Worm (Caenorhabditis elegans): ENCODE measurements around the gene bath-39.
A peak's percentile ranks its signal among the peaks of the same experiment; 100 is the strongest.

bath-39 gene

ce11 chrV:13437473-13438074 is 21.7 kb upstream of the bath-39 start, which contains the start of gene mes-4:
Gene mes-4, minus strand, starts transcription at chrV:13437545.
- TF ChIP-seq zag-1 (tag; optimal IDR thresholded peaks at IDR 0.05) (no peak), egl-27 (tag; optimal IDR thresholded peaks at IDR 0.05) (no peak), hmg-1.1 (GFP tag; IDR thresholded peaks at IDR 0.05) (no peak), F37D6.2 (tag; optimal IDR thresholded peaks at IDR 0.05) (no peak), zfp-2 (tag; optimal IDR thresholded peaks at IDR 0.05) (no peak), jun-1 (tag; optimal IDR thresholded peaks at IDR 0.05) (no peak), dpl-1 (GFP tag; optimal IDR thresholded peaks at IDR 0.05) (peak; percentile 53), ceh-20 (GFP tag; IDR thresholded peaks at IDR 0.05) (no peak), nhr-76 (tag; optimal IDR thresholded peaks at IDR 0.05) (no peak), lsy-2 (tag; optimal IDR thresholded peaks at IDR 0.05) (no peak), T20F7.1 (GFP tag; optimal IDR thresholded peaks at IDR 0.05) (peak; percentile 87), nhr-41 (GFP tag; IDR thresholded peaks at IDR 0.05) (no peak), nhr-6 (tag; optimal IDR thresholded peaks at IDR 0.05) (no peak), ceh-82 (tag; optimal IDR thresholded peaks at IDR 0.05) (no peak), spr-3 (GFP tag; optimal IDR thresholded peaks at IDR 0.05) (no peak), unc-62 (GFP tag; optimal IDR thresholded peaks at IDR 0.05 in 1 of 2) (peak in 1 of 2 experiments; percentile 78), unc-62 (tag; optimal IDR thresholded peaks at IDR 0.05) (no peak), mes-2 (tag; optimal IDR thresholded peaks at IDR 0.05; ENCODE audit: poor library complexity, severe bottlenecking) (no peak), ceh-62 (tag; optimal IDR thresholded peaks at IDR 0.05) (no peak), unc-39 (tag; optimal IDR thresholded peaks at IDR 0.05) (no peak), nhr-77 (tag; optimal IDR thresholded peaks at IDR 0.05) (no peak), sdz-12 (GFP tag; optimal IDR thresholded peaks at IDR 0.05) (no peak), daf-16 (GFP tag; optimal IDR thresholded peaks at IDR 0.05) (no peak), daf-16 (tag; optimal IDR thresholded peaks at IDR 0.05) (no peak)

- TF ChIP-seq lin-38 (GFP tag; IDR thresholded peaks at IDR 0.05), result peak; percentile 34; the same call in 1 of the 2 replicates
Observed at ce11 chrV:13440290-13440689, 19.0 kb upstream of the bath-39 start.

- TF ChIP-seq F49E8.2 (tag; optimal IDR thresholded peaks at IDR 0.05; ENCODE audit: borderline replicate concordance) (no peak), ceh-44 (GFP tag; IDR thresholded peaks at IDR 0.05) (no peak), nhr-237 (tag; optimal IDR thresholded peaks at IDR 0.05) (no peak), sdz-12 (GFP tag; optimal IDR thresholded peaks at IDR 0.05) (no peak), Y48G9A.11 (GFP tag; IDR thresholded peaks at IDR 0.05) (no peak), mdl-1 (tag; optimal IDR thresholded peaks at IDR 0.05) (no peak), ceh-82 (tag; optimal IDR thresholded peaks at IDR 0.05) (no peak), hif-1 (tag; optimal IDR thresholded peaks at IDR 0.05) (no peak)
Observed at ce11 chrV:13441661-13442060, 17.6 kb upstream of the bath-39 start, which contains the start of gene col-162. Gene col-162, plus strand, starts transcription at chrV:13441961.

- TF ChIP-seq mxl-3 (GFP tag; optimal IDR thresholded peaks at IDR 0.05) (no peak), lin-38 (GFP tag; IDR thresholded peaks at IDR 0.05) (peak; percentile 22; the same call in 1 of the 2 replicates), nhr-10 (tag; optimal IDR thresholded peaks at IDR 0.05) (no peak), set-16 (GFP tag; IDR thresholded peaks at IDR 0.05) (peak; percentile 98), egl-43 (GFP tag; IDR thresholded peaks at IDR 0.05) (no peak), nhr-77 (tag; optimal IDR thresholded peaks at IDR 0.05) (no peak), attf-4 (tag; optimal IDR thresholded peaks at IDR 0.05) (no peak), nhr-25 (tag; optimal IDR thresholded peaks at IDR 0.05; ENCODE audit: borderline replicate concordance, insufficient read depth) (no peak), fkh-10 (GFP tag; optimal IDR thresholded peaks at IDR 0.05) (no peak), unc-39 (tag; optimal IDR thresholded peaks at IDR 0.05) (no peak), lim-7 (GFP tag; IDR thresholded peaks at IDR 0.05) (0 out of 2 replicates have a peak, but pooled peaks have one; percentile 17), snpc-1.2 (GFP tag; IDR thresholded peaks at IDR 0.05) (peak; percentile 38; the same call in 1 of the 2 replicates), F37D6.2 (tag; optimal IDR thresholded peaks at IDR 0.05) (no peak), R02D3.7 (tag; optimal IDR thresholded peaks at IDR 0.05) (no peak), spr-1 (tag; optimal IDR thresholded peaks at IDR 0.05) (no peak), rbr-2 (tag; optimal IDR thresholded peaks at IDR 0.05) (no peak), zag-1 (tag; optimal IDR thresholded peaks at IDR 0.05) (no peak), T26A8.4 (GFP tag; IDR thresholded peaks at IDR 0.05) (0 out of 2 replicates have a peak, but pooled peaks have one; percentile 44), unc-130 (GFP tag; optimal IDR thresholded peaks at IDR 0.05) (no peak), skn-1 (tag; optimal IDR thresholded peaks at IDR 0.05) (no peak), F10B5.3 (tag; optimal IDR thresholded peaks at IDR 0.05) (no peak)
Observed at ce11 chrV:13442819-13443218, 16.4 kb upstream of the bath-39 start.
